Fruit fly (Drosophila melanogaster): ENCODE measurements around the gene cv-d.

DNA sequence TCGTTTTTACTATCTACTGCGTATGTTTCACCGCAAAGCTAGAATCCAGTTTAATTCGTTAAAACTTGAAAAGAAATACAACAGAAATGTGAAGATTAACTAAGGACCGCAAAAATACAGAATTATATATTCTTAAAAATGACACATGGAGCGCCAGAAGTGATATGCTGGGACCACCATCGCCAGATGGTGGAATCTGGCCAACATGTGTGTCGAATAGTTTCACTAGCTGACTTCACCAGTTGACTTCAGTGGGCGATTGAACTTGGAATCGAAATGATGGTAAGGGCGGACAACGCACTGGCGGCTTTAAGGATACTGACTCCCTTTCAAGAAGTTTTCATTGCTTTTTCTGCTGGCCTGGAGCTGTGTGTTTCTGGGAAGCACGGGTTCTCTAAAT lies 51.4 kb downstream of the cv-d start, which contains the start of gene CG9593:
- no peak for TF ChIP-seq pan (optimal IDR thresholded peaks at IDR 0.05)
- no peak for TF ChIP-seq psq (GFP tag; optimal IDR thresholded peaks at IDR 0.05)
- no peak for TF ChIP-seq N (GFP tag; optimal IDR thresholded peaks at IDR 0.05)
- TF ChIP-seq Jra (GFP tag; optimal IDR thresholded peaks at IDR 0.05): no peak
- TF ChIP-seq ey (GFP tag; optimal IDR thresholded peaks at IDR 0.05): no peak
- TF ChIP-seq CrebA (GFP tag; optimal IDR thresholded peaks at IDR 0.05; ENCODE audit: borderline replicate concordance): no peak
- TF ChIP-seq GATAd (GFP tag; optimal IDR thresholded peaks at IDR 0.05): no peak
- TF ChIP-seq Mio (GFP tag; optimal IDR thresholded peaks at IDR 0.05): no peak
- no peak for TF ChIP-seq Dif (GFP tag; optimal IDR thresholded peaks at IDR 0.05; ENCODE audit: partially characterized antibody)
- TF ChIP-seq Hnf4 (GFP tag; optimal IDR thresholded peaks at IDR 0.05): no peak
- no peak for TF ChIP-seq dsf (GFP tag; optimal IDR thresholded peaks at IDR 0.05; ENCODE audit: borderline replicate concordance)
